Fruit fly (Drosophila melanogaster) whole organism, wandering third instar larva: Measurements from ENCODE around the gene CG43732.

ENCODE experiments used
- Abd-B ChIP-seq: fragments of >200 bp; optimal IDR thresholded peaks from 2 replicates; lab custom pipeline; 2017; ENCODE audit warnings: missing biosample characterization, missing genetic modification characterization
- CG32264 ChIP-seq: fragments of 200-800 bp; sonication (Bioruptor generic); optimal IDR thresholded peaks from 2 replicates; lab custom pipeline; 2016; ENCODE audit warnings: missing biosample characterization, missing genetic modification characterization
- CG9705 ChIP-seq: fragments of 200-800 bp; sonication (Bioruptor generic); optimal IDR thresholded peaks from 2 replicates; lab custom pipeline; 2018; ENCODE audit warnings: missing biosample characterization, mild to moderate bottlenecking, missing genetic modification characterization
- CrebA ChIP-seq: fragments of 200-800 bp; sonication (Bioruptor generic); optimal IDR thresholded peaks from 2 replicates; lab custom pipeline; 2016; ENCODE audit warnings: missing biosample characterization, mild to moderate bottlenecking, missing genetic modification characterization, borderline replicate concordance
- Dfd ChIP-seq: fragments of >200 bp; optimal IDR thresholded peaks from 2 replicates; lab custom pipeline; 2017; ENCODE audit warnings: missing biosample characterization, missing genetic modification characterization
- Dif ChIP-seq: fragments of 200-275, 200-300 bp; sonication (Bioruptor generic); optimal IDR thresholded peaks from 2 replicates; lab custom pipeline; 2018; ENCODE audit warnings: missing biosample characterization, missing genetic modification characterization; ENCODE audit not compliant: partially characterized antibody
- GATAd ChIP-seq: sonication (Bioruptor generic); optimal IDR thresholded peaks from 2 replicates; lab custom pipeline; 2016; ENCODE audit warnings: missing biosample characterization, missing genetic modification characterization
- HLH106 ChIP-seq: fragments of 200-800 bp; optimal IDR thresholded peaks from 3 replicates; lab custom pipeline; 2019; ENCODE audit warnings: missing biosample characterization, mild to moderate bottlenecking, missing genetic modification characterization, moderate library complexity
- Hnf4 ChIP-seq: fragments of 200-800 bp; sonication (Bioruptor generic); optimal IDR thresholded peaks from 2 replicates; lab custom pipeline; 2016; ENCODE audit warnings: missing biosample characterization, mild to moderate bottlenecking, missing genetic modification characterization
- Hr78 ChIP-seq: fragments of >200 bp; optimal IDR thresholded peaks from 2 replicates; lab custom pipeline; 2017; ENCODE audit warnings: missing biosample characterization, missing genetic modification characterization
- Hr83 ChIP-seq: fragments of 200-300 bp; sonication (Bioruptor generic); optimal IDR thresholded peaks from 2 replicates; lab custom pipeline; 2016; ENCODE audit warnings: missing biosample characterization, mild to moderate bottlenecking, missing genetic modification characterization, moderate library complexity; ENCODE audit not compliant: poor library complexity, severe bottlenecking
- Jra ChIP-seq: sonication (Bioruptor generic); optimal IDR thresholded peaks from 2 replicates; lab custom pipeline; 2016; ENCODE audit warnings: missing biosample characterization, missing genetic modification characterization
- Mio ChIP-seq: sonication (Bioruptor generic); optimal IDR thresholded peaks from 2 replicates; lab custom pipeline; 2016; ENCODE audit warnings: missing biosample characterization, missing genetic modification characterization
- Myc ChIP-seq: fragments of >200 bp; optimal IDR thresholded peaks from 2 replicates; lab custom pipeline; 2017
- N ChIP-seq: fragments of >200 bp; optimal IDR thresholded peaks from 2 replicates; lab custom pipeline; 2018; ENCODE audit warnings: missing biosample characterization, missing external identifiers, missing genetic modification characterization
- OdsH ChIP-seq: fragments of 200-800 bp; sonication (Bioruptor generic); optimal IDR thresholded peaks from 2 replicates; lab custom pipeline; 2016; ENCODE audit warnings: missing biosample characterization, mild to moderate bottlenecking, missing genetic modification characterization
- Rel ChIP-seq, 2 experiments: fragments of 200-800 bp; sonication (Bioruptor generic) in 1 of 2; optimal IDR thresholded peaks; 2 replicates in 1 of 2; 3 replicates in 1 of 2; lab custom pipeline; 2016 to 2019; ENCODE audit warnings: mild to moderate bottlenecking in 2 of 2, missing biosample characterization in 2 of 2, missing genetic modification characterization in 2 of 2, moderate library complexity in 1 of 2
- Sp1 ChIP-seq: fragments of 200-800 bp; sonication (Bioruptor generic); optimal IDR thresholded peaks from 3 replicates; lab custom pipeline; 2019; ENCODE audit warnings: missing biosample characterization, mild to moderate bottlenecking, missing genetic modification characterization, moderate library complexity
- Vsx2 ChIP-seq: fragments of 200-300, 225-300 bp; sonication (Bioruptor generic); optimal IDR thresholded peaks from 2 replicates; lab custom pipeline; 2018; ENCODE audit warnings: missing biosample characterization, missing genetic modification characterization; ENCODE audit not compliant: partially characterized antibody
- br ChIP-seq: fragments of 200-800 bp; sonication (Bioruptor generic); optimal IDR thresholded peaks from 2 replicates; lab custom pipeline; 2016; ENCODE audit warnings: missing biosample characterization, missing genetic modification characterization
- brk ChIP-seq: fragments of 200-800 bp; sonication (Bioruptor generic); optimal IDR thresholded peaks from 2 replicates; lab custom pipeline; 2016; ENCODE audit warnings: missing biosample characterization, mild to moderate bottlenecking, missing genetic modification characterization
- dl ChIP-seq, 2 experiments: fragments of 175-275, 200-275 bp in 1 of 2; fragments of 200-275 bp in 1 of 2; sonication (Bioruptor generic); optimal IDR thresholded peaks; lab custom pipeline; 2018; ENCODE audit warnings: mild to moderate bottlenecking in 2 of 2, missing biosample characterization in 2 of 2, missing genetic modification characterization in 2 of 2, moderate library complexity in 2 of 2; ENCODE audit not compliant: partially characterized antibody in 2 of 2, insufficient read depth in 1 of 2
- dmrt93B ChIP-seq: fragments of 200-800 bp; sonication (Bioruptor generic); optimal IDR thresholded peaks from 2 replicates; lab custom pipeline; 2018; ENCODE audit warnings: missing biosample characterization, mild to moderate bottlenecking, missing genetic modification characterization
- dsf ChIP-seq: sonication (Bioruptor generic); optimal IDR thresholded peaks from 2 replicates; lab custom pipeline; 2016; ENCODE audit warnings: missing biosample characterization, missing genetic modification characterization, borderline replicate concordance
- ey ChIP-seq: fragments of 200-800 bp; sonication (Bioruptor generic); optimal IDR thresholded peaks from 2 replicates; lab custom pipeline; 2016; ENCODE audit warnings: missing biosample characterization, missing genetic modification characterization
- foxo ChIP-seq, 2 experiments: fragments of 200-800 bp; sonication (Bioruptor generic); optimal IDR thresholded peaks; 2 replicates in 1 of 2; 3 replicates in 1 of 2; lab custom pipeline; 2016 to 2017; ENCODE audit warnings: missing biosample characterization in 2 of 2, missing genetic modification characterization in 2 of 2
- fru ChIP-seq: fragments of 200-800 bp; sonication (Bioruptor generic); optimal IDR thresholded peaks from 3 replicates; lab custom pipeline; 2016; ENCODE audit warnings: missing biosample characterization, mild to moderate bottlenecking, missing genetic modification characterization
- h ChIP-seq: fragments of 200-800 bp; sonication (Bioruptor generic); optimal IDR thresholded peaks from 3 replicates; lab custom pipeline; 2016; ENCODE audit warnings: missing biosample characterization, mild to moderate bottlenecking, missing genetic modification characterization
- jim ChIP-seq: fragments of 175-275, 200-325 bp; sonication (Bioruptor generic); optimal IDR thresholded peaks from 2 replicates; lab custom pipeline; 2016; ENCODE audit warnings: missing biosample characterization, mild to moderate bottlenecking, missing genetic modification characterization
- lola ChIP-seq: fragments of >200 bp; optimal IDR thresholded peaks from 2 replicates; lab custom pipeline; 2017; ENCODE audit warnings: missing biosample characterization, missing genetic modification characterization
- pan ChIP-seq: fragments of >200 bp; optimal IDR thresholded peaks from 2 replicates; lab custom pipeline; 2017
- psq ChIP-seq: fragments of 200-800 bp; sonication (Bioruptor generic); optimal IDR thresholded peaks from 3 replicates; lab custom pipeline; 2017; ENCODE audit warnings: missing biosample characterization, mild to moderate bottlenecking, missing genetic modification characterization, moderate library complexity
- rgr ChIP-seq: fragments of 200-800 bp; sonication (Bioruptor generic); optimal IDR thresholded peaks from 3 replicates; lab custom pipeline; 2016; ENCODE audit warnings: missing biosample characterization, mild to moderate bottlenecking, missing genetic modification characterization
- sage ChIP-seq: fragments of 200-800 bp; sonication (Bioruptor generic); optimal IDR thresholded peaks from 2 replicates; lab custom pipeline; 2016; ENCODE audit warnings: missing biosample characterization, mild to moderate bottlenecking, missing genetic modification characterization
- sv ChIP-seq: fragments of 200-800 bp; sonication (Bioruptor generic); optimal IDR thresholded peaks from 3 replicates; lab custom pipeline; 2016; ENCODE audit warnings: missing biosample characterization, missing genetic modification characterization
- tai ChIP-seq: sonication (Bioruptor generic); optimal IDR thresholded peaks from 2 replicates; lab custom pipeline; 2016; ENCODE audit warnings: missing biosample characterization, missing genetic modification characterization
- usp ChIP-seq: fragments of >200 bp; optimal IDR thresholded peaks from 2 replicates; lab custom pipeline; 2017; ENCODE audit warnings: missing biosample characterization, missing genetic modification characterization
- woc ChIP-seq: sonication (Bioruptor generic); optimal IDR thresholded peaks from 2 replicates; lab custom pipeline; 2016; ENCODE audit warnings: missing biosample characterization, mild to moderate bottlenecking, missing genetic modification characterization

Gene CG43732

DNA sequence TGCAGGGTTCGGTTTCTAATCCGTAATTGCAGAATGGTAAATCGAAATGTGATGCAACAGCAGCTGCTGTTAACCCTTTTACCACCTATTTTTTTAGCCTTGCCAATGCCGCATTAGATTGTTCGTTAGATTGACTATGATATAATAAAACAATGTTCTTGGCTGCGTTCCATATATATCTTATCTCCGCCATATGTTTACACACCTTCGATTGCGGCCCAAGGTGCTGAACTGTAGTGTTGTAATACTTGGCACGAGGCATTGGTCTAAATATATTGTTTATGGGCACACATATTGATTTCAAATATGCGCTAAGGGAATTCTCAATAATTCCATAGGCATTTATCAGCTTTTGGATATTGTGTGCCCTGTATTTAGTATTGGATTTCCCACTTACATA lies 41.7 kb downstream of the CG43732 start:
- TF ChIP-seq OdsH (GFP tag; lab: Kevin White, UChicago) (no peak), GATAd (GFP tag; lab: Kevin White, UChicago) (no peak), rgr (GFP tag; lab: Kevin White, UChicago) (no peak)

- TF ChIP-seq Mio (GFP tag; lab: Kevin White, UChicago) (no peak), foxo (GFP tag; optimal IDR thresholded peaks at IDR 0.05; lab: Kevin White, UChicago) (no peak), N (GFP tag; lab: Kevin White, UChicago) (no peak), sage (GFP tag; lab: Kevin White, UChicago) (no peak), brk (GFP tag; lab: Kevin White, UChicago) (no peak), woc (GFP tag; lab: Kevin White, UChicago) (no peak), Hr83 (GFP tag; lab: Kevin White, UChicago) (no peak), CrebA (no peak), Jra (GFP tag; lab: Kevin White, UChicago) (no peak), Hnf4 (GFP tag; lab: Kevin White, UChicago) (no peak), pan (lab: Kevin White, UChicago) (no peak), Vsx2 (GFP tag; lab: Kevin White, UChicago) (no peak), Dfd (GFP tag; lab: Kevin White, UChicago) (no peak)
- TF ChIP-seq, all 38 proteins: peak for 0
These were observed 43.2 kb downstream of the CG43732 start for dm6 chr3R:18993159-18993558.

DNA sequence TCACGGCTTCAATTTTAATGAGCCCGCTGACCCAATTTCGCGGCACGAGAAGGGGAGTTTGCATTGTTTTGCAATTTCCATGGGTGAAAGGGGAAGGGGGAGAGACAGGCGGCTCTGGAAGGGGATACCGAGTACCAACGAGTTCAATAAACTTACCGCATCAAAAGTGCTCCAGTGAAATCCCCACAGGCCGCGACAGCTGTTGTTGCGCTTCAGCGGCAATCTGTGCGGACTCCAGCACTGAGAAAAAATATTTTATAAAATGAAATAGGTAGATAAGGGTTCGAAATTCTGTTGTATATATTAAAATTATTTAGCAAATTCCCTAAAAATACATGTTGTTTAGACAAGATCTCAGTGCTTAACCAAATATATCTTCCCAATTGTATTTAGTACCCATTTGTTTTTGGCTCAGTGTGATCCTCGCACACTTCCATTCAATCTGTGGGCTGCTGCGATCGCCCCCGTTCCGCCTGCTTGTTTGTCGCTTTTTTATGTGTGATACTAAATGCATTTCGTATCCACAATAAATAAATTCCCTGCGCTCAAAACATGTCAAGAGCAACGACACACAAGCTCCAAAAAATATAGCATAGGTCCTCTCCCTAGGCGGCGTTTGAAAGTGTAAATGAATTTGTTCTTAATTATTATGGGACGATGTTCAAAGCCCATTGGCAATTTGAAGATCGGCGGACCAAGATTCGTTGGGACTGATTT lies 45.7 kb downstream of the CG43732 start:
- TF ChIP-seq N (GFP tag; lab: Kevin White, UChicago): no peak
- no peak for TF ChIP-seq GATAd (GFP tag; lab: Kevin White, UChicago)
- TF ChIP-seq Sp1 (GFP tag; lab: Kevin White, UChicago): peak; percentile 80
- TF ChIP-seq fru: peak; percentile 84
- peak; percentile 50 for TF ChIP-seq Jra (GFP tag; lab: Kevin White, UChicago)
- TF ChIP-seq ey: peak; percentile 81
- TF ChIP-seq Hr78 (GFP tag; lab: Kevin White, UChicago): no peak
- peak; percentile 62 for TF ChIP-seq woc (GFP tag; lab: Kevin White, UChicago)
- peak; percentile 81 for TF ChIP-seq OdsH (GFP tag; lab: Kevin White, UChicago)
- peak; percentile 71 for TF ChIP-seq dmrt93B (GFP tag; lab: Kevin White, UChicago)
- no peak for TF ChIP-seq dl (GFP tag; optimal IDR thresholded peaks at IDR 0.05; lab: Kevin White, UChicago; ENCODE audit: insufficient read depth in 1 of 2, partially characterized antibody in 2 of 2)
- TF ChIP-seq CrebA: no peak
- no peak for TF ChIP-seq CG9705 (GFP tag; lab: Kevin White, UChicago)
- TF ChIP-seq jim: no peak
- peak; percentile 67 for TF ChIP-seq sage (GFP tag; lab: Kevin White, UChicago)
- no peak for TF ChIP-seq usp (GFP tag; lab: Kevin White, UChicago)
- TF ChIP-seq Dfd (GFP tag; lab: Kevin White, UChicago): no peak
- TF ChIP-seq tai (GFP tag; lab: Kevin White, UChicago): peak; percentile 52
- TF ChIP-seq Rel (GFP tag; optimal IDR thresholded peaks at IDR 0.05; lab: Kevin White, UChicago): peak; percentile 12
- peak; percentile 73 for TF ChIP-seq Rel (tag; optimal IDR thresholded peaks at IDR 0.05; lab: Kevin White, UChicago)
- peak; percentile 82 for TF ChIP-seq br (GFP tag; lab: Kevin White, UChicago)
- peak; percentile 80 for TF ChIP-seq rgr (GFP tag; lab: Kevin White, UChicago)
- TF ChIP-seq dsf (GFP tag; lab: Kevin White, UChicago): no peak
- peak; percentile 76 for TF ChIP-seq Hnf4 (GFP tag; lab: Kevin White, UChicago)
- TF ChIP-seq Abd-B (GFP tag; lab: Kevin White, UChicago): no peak
- TF ChIP-seq Mio (GFP tag; lab: Kevin White, UChicago): no peak
- TF ChIP-seq lola (GFP tag; lab: Kevin White, UChicago): no peak
- TF ChIP-seq foxo (GFP tag; optimal IDR thresholded peaks at IDR 0.05; lab: Kevin White, UChicago): peak in 1 of 2 experiments; percentile 84
- TF ChIP-seq sv (GFP tag; lab: Kevin White, UChicago): peak; percentile 51
- TF ChIP-seq CG32264: peak; percentile 54
- no peak for TF ChIP-seq Vsx2 (GFP tag; lab: Kevin White, UChicago)
- TF ChIP-seq pan (lab: Kevin White, UChicago): no peak
- TF ChIP-seq Hr83 (GFP tag; lab: Kevin White, UChicago): no peak
- TF ChIP-seq brk (GFP tag; lab: Kevin White, UChicago): peak; percentile 72
- peak; percentile 80 for TF ChIP-seq HLH106 (tag; lab: Kevin White, UChicago)
- no peak for TF ChIP-seq Dif (GFP tag; lab: Kevin White, UChicago)
- TF ChIP-seq Myc (lab: Kevin White, UChicago): no peak
- peak; percentile 88 for TF ChIP-seq h (GFP tag; lab: Kevin White, UChicago)
- TF ChIP-seq psq (GFP tag; lab: Kevin White, UChicago): peak; percentile 73
